Fruit fly (Drosophila melanogaster) whole organism, pupa: ENCODE data around the gene CG14362.

ENCODE experiments used
- CG10348 ChIP-seq: fragments of 200-800 bp; sonication (Bioruptor generic); IDR thresholded peaks from 2 replicates; pipeline ENCODE4 v1.3.6; 2022; ENCODE audit warnings: missing biosample characterization, missing genetic modification characterization
- CG12605 ChIP-seq: fragments of 200-800 bp; sonication (Bioruptor generic); IDR thresholded peaks from 2 replicates; pipeline ENCODE4 v1.3.6; 2022; ENCODE audit warnings: missing biosample characterization, missing genetic modification characterization
- CG13204 ChIP-seq: fragments of 200-800 bp; sonication (Bioruptor generic); optimal IDR thresholded peaks from 2 replicates; lab custom pipeline; 2018; ENCODE audit warnings: missing biosample characterization, mild to moderate bottlenecking, missing genetic modification characterization, moderate library complexity
- CG14655 ChIP-seq: fragments of 200-800 bp; sonication (Bioruptor generic); optimal IDR thresholded peaks from 3 replicates; lab custom pipeline; 2017; ENCODE audit warnings: mild to moderate bottlenecking, missing biosample characterization, missing genetic modification reagents, missing genetic modification characterization
- CG15710 ChIP-seq: fragments of 200-800 bp; sonication (Bioruptor generic); optimal IDR thresholded peaks from 2 replicates; lab custom pipeline; 2018; ENCODE audit warnings: missing biosample characterization, mild to moderate bottlenecking, missing genetic modification characterization, moderate library complexity
- CG17806 ChIP-seq: fragments of 200-800 bp; sonication (Bioruptor generic); optimal IDR thresholded peaks from 2 replicates; lab custom pipeline; 2018; ENCODE audit warnings: missing biosample characterization, mild to moderate bottlenecking, missing genetic modification characterization, moderate library complexity
- CG32121 ChIP-seq: fragments of 200-800 bp; sonication (Bioruptor generic); IDR thresholded peaks from 2 replicates; pipeline ENCODE4 v1.3.6; 2022; ENCODE audit warnings: missing biosample characterization, missing genetic modification characterization
- CG34367 ChIP-seq: fragments of 200-800 bp; sonication (Bioruptor generic); optimal IDR thresholded peaks from 2 replicates; lab custom pipeline; 2018; ENCODE audit warnings: missing biosample characterization, mild to moderate bottlenecking, missing genetic modification characterization
- CG4496 ChIP-seq: fragments of 200-800 bp; sonication (Bioruptor generic); IDR thresholded peaks from 3 replicates; pipeline ENCODE4 v1.3.6; 2022; ENCODE audit warnings: missing biosample characterization, missing genetic modification characterization
- CG8159 ChIP-seq: fragments of 200-800 bp; sonication (Bioruptor generic); optimal IDR thresholded peaks from 3 replicates; lab custom pipeline; 2018; ENCODE audit warnings: missing biosample characterization, mild to moderate bottlenecking, missing genetic modification characterization, moderate library complexity
- CG8301 ChIP-seq: fragments of 200-800 bp; sonication (Bioruptor generic); optimal IDR thresholded peaks from 2 replicates; lab custom pipeline; 2018; ENCODE audit warnings: missing biosample characterization, mild to moderate bottlenecking, missing genetic modification characterization
- CG9948 ChIP-seq: fragments of 200-800 bp; sonication (Bioruptor generic); optimal IDR thresholded peaks from 2 replicates; lab custom pipeline; 2018; ENCODE audit warnings: missing biosample characterization, mild to moderate bottlenecking, missing genetic modification characterization, moderate library complexity
- D1 ChIP-seq: fragments of 200-800 bp; sonication (Bioruptor generic); optimal IDR thresholded peaks from 2 replicates; lab custom pipeline; 2018; ENCODE audit warnings: missing biosample characterization, mild to moderate bottlenecking, missing genetic modification characterization, moderate library complexity
- EcR ChIP-seq: fragments of 200-800 bp; sonication (Bioruptor generic); optimal IDR thresholded peaks from 3 replicates; lab custom pipeline; 2019; ENCODE audit warnings: missing biosample characterization, missing genetic modification characterization, mild to moderate bottlenecking, moderate library complexity, missing genetic modification reagents
- Ets98B ChIP-seq: fragments of 200-800 bp; sonication (Bioruptor generic); IDR thresholded peaks from 2 replicates; pipeline ENCODE4 v1.3.6; 2022; ENCODE audit warnings: missing biosample characterization, missing genetic modification characterization
- Pif1A ChIP-seq: fragments of 200-800 bp; sonication (Bioruptor generic); optimal IDR thresholded peaks from 3 replicates; lab custom pipeline; 2016; ENCODE audit warnings: missing biosample characterization, missing genetic modification characterization
- Pif1B ChIP-seq: fragments of 200-800 bp; sonication (Bioruptor generic); optimal IDR thresholded peaks from 3 replicates; lab custom pipeline; 2016; ENCODE audit warnings: missing biosample characterization, missing genetic modification characterization
- Snoo ChIP-seq: fragments of 200-800 bp; sonication (Bioruptor generic); optimal IDR thresholded peaks from 3 replicates; lab custom pipeline; 2017; ENCODE audit warnings: missing biosample characterization, mild to moderate bottlenecking, missing genetic modification characterization, inconsistent platforms
- fd96Ca ChIP-seq: fragments of 200-800 bp; sonication (Bioruptor generic); IDR thresholded peaks from 3 replicates; pipeline ENCODE4 v1.3.6; 2022; ENCODE audit warnings: missing biosample characterization, missing genetic modification characterization
- gl ChIP-seq: fragments of 200-800 bp; sonication (Bioruptor generic); optimal IDR thresholded peaks from 2 replicates; lab custom pipeline; 2018; ENCODE audit warnings: missing biosample characterization, mild to moderate bottlenecking, missing genetic modification characterization
- rn ChIP-seq: fragments of 200-800 bp; sonication (Bioruptor generic); IDR thresholded peaks from 2 replicates; pipeline ENCODE4 v1.3.6; 2022; ENCODE audit warnings: missing biosample characterization, missing genetic modification characterization

Gene CG14362

dm6 chr3R:13877125-13877524, 21.9 kb upstream of the CG14362 start:
- TF ChIP-seq CG9948 (tag; lab: Kevin White, UChicago) (no peak), CG14655 (GFP tag; lab: Kevin White, UChicago) (no peak), CG13204 (GFP tag; lab: Kevin White, UChicago) (no peak), Pif1A (GFP tag; lab: Kevin White, UChicago) (no peak), CG32121 (no peak), rn (no peak), EcR (GFP tag; lab: Kevin White, UChicago) (no peak), CG15710 (tag; lab: Kevin White, UChicago) (no peak), CG17806 (tag; lab: Kevin White, UChicago) (no peak), CG4496 (0 out of 3 replicates have a peak, but pooled peaks have one; percentile 10), fd96Ca (GFP tag; lab: Robert Waterston, UW) (peak; percentile 26; the same call in 1 of the 3 replicates)

dm6 chr3R:13875438-13875861, 20.2 kb upstream of the CG14362 start:
- no peak for TF ChIP-seq EcR (GFP tag; lab: Kevin White, UChicago)
- TF ChIP-seq rn = no peak
- TF ChIP-seq CG9948 (tag; lab: Kevin White, UChicago) = peak; percentile 75
- no peak for TF ChIP-seq Pif1B
- peak; percentile 73 for TF ChIP-seq CG14655 (GFP tag; lab: Kevin White, UChicago)
- peak; percentile 48 for TF ChIP-seq CG17806 (tag; lab: Kevin White, UChicago)
- no peak for TF ChIP-seq Ets98B (GFP tag; lab: Robert Waterston, UW)
- peak; percentile 77 for TF ChIP-seq CG8159
- TF ChIP-seq CG4496 = no peak
- TF ChIP-seq gl (tag; lab: Kevin White, UChicago) = no peak
- TF ChIP-seq CG8301 = peak; percentile 12
- TF ChIP-seq CG34367 (tag; lab: Kevin White, UChicago) = peak; percentile 36
- TF ChIP-seq CG15710 (tag; lab: Kevin White, UChicago) = peak; percentile 63
- TF ChIP-seq CG13204 (GFP tag; lab: Kevin White, UChicago) = no peak

- TF ChIP-seq D1 (tag; lab: Kevin White, UChicago) = no peak
- TF ChIP-seq CG4496 = peak; percentile 48; the same call in 2 of the 3 replicates
- 0 out of 2 replicates have a peak, but pooled peaks have one; percentile 24 for TF ChIP-seq Ets98B (GFP tag; lab: Robert Waterston, UW)
- TF ChIP-seq CG13204 (GFP tag; lab: Kevin White, UChicago) = no peak
- TF ChIP-seq CG14655 (GFP tag; lab: Kevin White, UChicago) = no peak
- TF ChIP-seq fd96Ca (GFP tag; lab: Robert Waterston, UW) = peak; percentile 51; the same call in 1 of the 3 replicates
Measured at dm6 chr3R:13874866-13875417, 19.7 kb upstream of the CG14362 start, which contains the start of gene E5. Gene E5, minus strand, starts transcription at chr3R:13874916.

dm6 chr3R:13872161-13872560, 16.9 kb upstream of the CG14362 start:
- no peak for TF ChIP-seq CG8159
- TF ChIP-seq CG34367 (tag; lab: Kevin White, UChicago) = no peak
- no peak for TF ChIP-seq CG4496
- TF ChIP-seq Pif1A (GFP tag; lab: Kevin White, UChicago) = no peak
- no peak for TF ChIP-seq CG15710 (tag; lab: Kevin White, UChicago)
- TF ChIP-seq CG14655 (GFP tag; lab: Kevin White, UChicago) = no peak
- no peak for TF ChIP-seq CG13204 (GFP tag; lab: Kevin White, UChicago)

dm6 chr3R:13861805-13862204, 6.6 kb upstream of the CG14362 start:
- 0 out of 3 replicates have a peak, but pooled peaks have one; percentile 28 for TF ChIP-seq fd96Ca (GFP tag; lab: Robert Waterston, UW)
- peak; percentile 9 for TF ChIP-seq Pif1B
- TF ChIP-seq CG10348 (GFP tag; lab: Robert Waterston, UW) = no peak
- TF ChIP-seq CG12605 (GFP tag; lab: Robert Waterston, UW) = no peak
- peak; percentile 65 for TF ChIP-seq CG8159
- peak; percentile 69 for TF ChIP-seq CG9948 (tag; lab: Kevin White, UChicago)
- no peak for TF ChIP-seq rn
- TF ChIP-seq CG4496 = no peak; the same call in 2 of the 3 replicates
- peak; percentile 50 for TF ChIP-seq CG17806 (tag; lab: Kevin White, UChicago)
- TF ChIP-seq Snoo (tag; lab: Kevin White, UChicago) = peak; percentile 58
- TF ChIP-seq CG13204 (GFP tag; lab: Kevin White, UChicago) = peak; percentile 68
- TF ChIP-seq CG32121 = 0 out of 2 replicates have a peak, but pooled peaks have one; percentile 38
- TF ChIP-seq CG8301 = peak; percentile 57
- peak; percentile 54 for TF ChIP-seq CG34367 (tag; lab: Kevin White, UChicago)
- no peak for TF ChIP-seq gl (tag; lab: Kevin White, UChicago)
- peak; percentile 72 for TF ChIP-seq CG14655 (GFP tag; lab: Kevin White, UChicago)
- TF ChIP-seq EcR (GFP tag; lab: Kevin White, UChicago) = no peak
- TF ChIP-seq Pif1A (GFP tag; lab: Kevin White, UChicago) = peak; percentile 58
- peak; percentile 57 for TF ChIP-seq Ets98B (GFP tag; lab: Robert Waterston, UW)
- TF ChIP-seq CG15710 (tag; lab: Kevin White, UChicago) = peak; percentile 63
- no peak for TF ChIP-seq D1 (tag; lab: Kevin White, UChicago)

dm6 chr3R:13859242-13859641, 4.0 kb upstream of the CG14362 start:
- TF ChIP-seq Snoo (tag; lab: Kevin White, UChicago) (no peak), CG10348 (GFP tag; lab: Robert Waterston, UW) (no peak), rn (no peak), D1 (tag; lab: Kevin White, UChicago) (no peak)
- TF ChIP-seq, all 21 proteins: peak for 0
